Worm (Caenorhabditis elegans): ENCODE data around the gene rpn-13.

rpn-13 gene

DNA sequence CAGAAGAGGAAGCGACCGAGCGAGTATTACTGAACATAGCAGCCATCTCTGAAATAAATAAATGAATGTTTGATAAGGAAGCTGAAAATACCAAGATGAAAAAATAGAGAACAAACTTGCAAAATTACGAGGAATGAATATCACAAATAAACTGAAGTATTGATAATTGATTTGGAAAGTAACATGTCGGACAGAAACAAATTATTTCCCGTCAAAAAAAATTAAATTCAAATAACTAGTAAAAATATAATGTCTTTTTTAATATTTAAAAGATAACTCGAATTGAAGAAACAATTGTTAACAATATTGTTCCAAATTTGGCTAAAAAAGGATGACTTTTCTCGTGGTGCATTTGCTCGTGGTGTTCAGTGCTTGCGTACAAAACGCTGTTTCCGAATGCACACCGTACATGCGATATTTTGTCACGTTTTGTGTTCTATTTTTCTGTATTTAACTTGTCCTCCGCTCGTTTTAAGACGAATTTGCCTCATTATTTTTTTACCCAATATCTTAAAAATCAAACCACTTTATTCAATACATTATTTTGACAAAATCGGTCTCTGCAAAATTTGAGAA is at the start of gene rpn-13:
Gene rpn-13, minus strand, starts transcription at position 51 of the 576 bp plus-strand sequence.
- TF ChIP-seq klf-2 (GFP tag; conservative IDR thresholded peaks at IDR 0.05) (no peak), T22C8.4 (GFP tag; IDR thresholded peaks at IDR 0.05) (no peak)

DNA sequence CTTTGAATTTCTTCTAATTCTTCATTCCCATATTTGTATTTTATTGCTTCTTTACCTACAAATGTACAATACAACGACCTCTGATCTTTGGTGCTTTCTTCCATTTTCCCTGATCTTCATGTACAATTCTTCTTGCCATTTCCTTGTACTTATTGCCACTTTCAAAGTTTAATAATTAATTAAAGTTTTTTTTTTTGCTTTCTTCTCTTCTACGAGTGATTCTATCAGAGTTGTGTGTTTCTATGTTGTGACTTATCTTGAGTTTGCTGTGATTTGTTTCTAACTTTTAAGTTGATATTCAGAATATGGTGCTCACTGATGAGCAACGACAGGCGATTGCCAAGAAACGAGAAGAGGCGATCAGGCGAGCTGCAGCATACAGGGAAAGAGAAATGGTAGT is 48.9 kb upstream of the rpn-13 start, which contains the start of gene smrc-1:
Gene smrc-1, plus strand, starts transcription at position 301 of the 400 bp plus-strand sequence.
- TF ChIP-seq cog-1 (tag; optimal IDR thresholded peaks at IDR 0.05) (no peak), ztf-23 (GFP tag; IDR thresholded peaks at IDR 0.05) (no peak), tab-1 (GFP tag; IDR thresholded peaks at IDR 0.05) (no peak), med-1 (GFP tag; optimal IDR thresholded peaks at IDR 0.05; ENCODE audit: insufficient read depth) (no peak), ref-1 (GFP tag; conservative IDR thresholded peaks at IDR 0.05) (no peak), flt-1 (GFP tag; IDR thresholded peaks at IDR 0.05) (no peak), klf-2 (GFP tag; conservative IDR thresholded peaks at IDR 0.05) (no peak), ztf-29 (GFP tag; IDR thresholded peaks at IDR 0.05) (no peak), T22C8.4 (GFP tag; IDR thresholded peaks at IDR 0.05) (no peak)

DNA sequence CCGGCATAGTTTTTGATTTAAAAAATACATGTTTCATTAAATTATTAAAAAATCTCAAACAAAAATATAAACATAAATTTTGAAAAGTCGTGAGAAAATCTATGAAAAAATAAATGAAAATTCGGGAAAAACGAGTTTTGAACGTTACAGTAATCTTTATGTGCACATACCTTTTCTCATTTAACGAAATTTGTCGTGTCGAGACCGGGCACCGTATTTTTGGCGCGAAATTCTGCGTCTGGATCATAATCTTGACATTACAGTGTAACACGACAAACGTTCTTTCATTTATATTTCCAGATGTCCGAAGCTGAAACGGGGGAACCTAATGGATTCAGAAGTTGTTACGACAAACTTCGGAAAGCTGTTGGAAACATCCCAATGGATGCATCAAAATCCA is 47.8 kb upstream of the rpn-13 start, which contains the start of gene C16A3.2:
Gene C16A3.2, plus strand, starts transcription at position 301 of the 400 bp plus-strand sequence.
- TF ChIP-seq ref-1 (GFP tag; conservative IDR thresholded peaks at IDR 0.05), result no peak
- TF ChIP-seq med-1 (GFP tag; optimal IDR thresholded peaks at IDR 0.05; ENCODE audit: insufficient read depth), result no peak
- no peak for TF ChIP-seq tab-1 (GFP tag; IDR thresholded peaks at IDR 0.05)
- TF ChIP-seq ztf-29 (GFP tag; IDR thresholded peaks at IDR 0.05), result no peak
- no peak for TF ChIP-seq klf-2 (GFP tag; conservative IDR thresholded peaks at IDR 0.05)
- no peak for TF ChIP-seq ztf-23 (GFP tag; IDR thresholded peaks at IDR 0.05)
- TF ChIP-seq T22C8.4 (GFP tag; IDR thresholded peaks at IDR 0.05), result no peak
- TF ChIP-seq cog-1 (tag; optimal IDR thresholded peaks at IDR 0.05), result no peak
- TF ChIP-seq flt-1 (GFP tag; IDR thresholded peaks at IDR 0.05), result no peak

DNA sequence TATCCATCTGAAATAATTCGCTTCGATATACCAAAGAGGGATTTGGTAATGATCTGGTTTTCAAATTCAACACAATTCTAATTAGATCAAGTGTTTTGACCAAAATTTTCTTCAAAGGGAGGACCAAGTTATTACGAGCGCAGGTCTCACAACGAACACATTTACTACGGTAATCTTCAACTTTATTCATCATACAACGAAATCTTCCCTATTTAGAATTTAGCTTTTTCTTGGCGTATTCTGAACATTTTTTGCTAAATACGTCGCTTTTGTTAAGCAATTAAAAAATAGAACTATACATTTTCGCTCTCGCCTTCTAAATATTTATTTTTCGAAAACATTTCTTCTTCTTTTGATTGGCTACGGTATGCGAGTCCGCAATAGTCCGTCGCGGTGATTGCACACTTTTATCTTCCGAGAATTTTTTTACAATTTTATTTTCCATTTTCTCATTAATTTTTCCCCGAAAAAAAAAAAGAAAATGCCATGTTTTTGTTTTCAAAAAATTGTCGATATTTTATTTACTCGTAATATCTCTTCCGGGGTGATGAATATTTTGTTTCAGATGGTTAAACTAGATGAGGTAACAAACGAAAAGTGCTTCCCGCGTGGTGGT is 41.4 kb upstream of the rpn-13 start, which contains the start of gene let-716:
Gene let-716, plus strand, starts transcription at position 566 of the 616 bp plus-strand sequence.
- TF ChIP-seq ref-1 (GFP tag; conservative IDR thresholded peaks at IDR 0.05) (no peak), flt-1 (GFP tag; IDR thresholded peaks at IDR 0.05) (no peak)

DNA sequence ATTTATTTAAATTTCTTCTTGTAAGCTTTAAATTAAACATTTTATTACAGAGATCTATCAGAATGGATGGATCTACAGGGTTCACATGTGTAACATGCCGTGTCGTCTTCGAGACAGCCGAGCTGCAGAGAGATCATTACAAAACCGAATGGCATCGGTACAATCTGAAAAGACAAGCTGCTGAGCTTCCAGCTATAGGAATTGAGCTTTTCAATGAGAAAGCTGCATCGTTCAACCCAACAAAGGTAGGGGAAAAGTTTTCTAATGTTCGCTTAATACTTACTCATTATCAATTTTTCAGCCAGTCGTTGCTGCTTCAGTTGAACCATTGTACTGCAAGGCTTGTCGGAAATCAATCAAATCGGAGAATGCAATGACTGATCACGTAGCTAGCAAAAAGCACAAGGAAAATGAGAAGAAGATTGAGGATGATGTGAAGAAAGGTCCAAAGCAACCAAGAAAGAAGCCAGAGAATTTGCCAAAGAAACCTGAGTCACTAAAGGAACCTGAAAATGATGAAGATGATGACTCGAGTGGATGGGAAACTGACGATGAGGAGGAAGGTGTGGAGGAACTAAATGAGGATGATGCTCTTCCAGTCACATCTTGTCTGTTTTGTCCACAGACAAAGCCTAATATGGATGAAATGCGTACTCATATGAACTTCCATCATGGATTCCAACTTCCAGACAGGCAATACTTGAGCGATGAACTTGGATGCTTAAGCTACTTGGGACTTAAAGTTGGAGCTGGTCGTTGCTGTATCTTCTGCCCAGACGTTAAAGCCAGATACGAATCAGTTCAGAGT is 40.1 kb upstream of the rpn-13 start, which contains the start of gene znf-622:
Gene znf-622, plus strand, starts transcription at position 51 of the 808 bp plus-strand sequence.
- no peak for TF ChIP-seq T22C8.4 (GFP tag; IDR thresholded peaks at IDR 0.05)
- no peak for TF ChIP-seq klf-2 (GFP tag; conservative IDR thresholded peaks at IDR 0.05)
- no peak for TF ChIP-seq ztf-29 (GFP tag; IDR thresholded peaks at IDR 0.05)
- TF ChIP-seq ref-1 (GFP tag; conservative IDR thresholded peaks at IDR 0.05), result no peak
- no peak for TF ChIP-seq tab-1 (GFP tag; IDR thresholded peaks at IDR 0.05)
- TF ChIP-seq med-1 (GFP tag; optimal IDR thresholded peaks at IDR 0.05; ENCODE audit: insufficient read depth), result no peak
- no peak for TF ChIP-seq flt-1 (GFP tag; IDR thresholded peaks at IDR 0.05)
- no peak for TF ChIP-seq ztf-23 (GFP tag; IDR thresholded peaks at IDR 0.05)
- TF ChIP-seq cog-1 (tag; optimal IDR thresholded peaks at IDR 0.05), result no peak

DNA sequence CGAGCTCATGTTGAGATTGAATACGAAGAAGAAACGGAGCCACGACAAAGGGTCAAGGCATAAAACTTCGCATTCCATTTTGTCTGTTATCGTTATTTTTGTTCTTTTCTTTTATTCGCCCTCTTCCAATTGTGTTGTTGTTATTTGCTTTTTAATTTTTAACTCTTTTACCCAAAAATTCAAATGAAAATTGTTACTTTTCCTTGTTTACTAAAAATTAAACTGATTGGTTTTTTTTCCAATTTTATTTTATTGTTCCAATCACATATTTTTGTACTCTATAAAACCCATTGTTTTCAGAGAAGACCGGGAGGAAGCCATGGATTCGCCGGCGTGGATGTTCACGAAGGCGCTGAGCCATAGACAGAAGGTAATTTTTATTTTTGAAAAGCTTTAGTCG is 38.7 kb upstream of the rpn-13 start, which contains the start of gene C16A3.5:
Gene C16A3.5, plus strand, starts transcription at position 301 of the 400 bp plus-strand sequence.
- TF ChIP-seq ztf-23 (GFP tag; IDR thresholded peaks at IDR 0.05), result no peak
- TF ChIP-seq ref-1 (GFP tag; conservative IDR thresholded peaks at IDR 0.05), result no peak
- no peak for TF ChIP-seq flt-1 (GFP tag; IDR thresholded peaks at IDR 0.05)
- TF ChIP-seq tab-1 (GFP tag; IDR thresholded peaks at IDR 0.05), result no peak
- no peak for TF ChIP-seq cog-1 (tag; optimal IDR thresholded peaks at IDR 0.05)
- TF ChIP-seq med-1 (GFP tag; optimal IDR thresholded peaks at IDR 0.05; ENCODE audit: insufficient read depth), result no peak
- no peak for TF ChIP-seq ztf-29 (GFP tag; IDR thresholded peaks at IDR 0.05)
- TF ChIP-seq klf-2 (GFP tag; conservative IDR thresholded peaks at IDR 0.05), result no peak
- TF ChIP-seq T22C8.4 (GFP tag; IDR thresholded peaks at IDR 0.05), result no peak

DNA sequence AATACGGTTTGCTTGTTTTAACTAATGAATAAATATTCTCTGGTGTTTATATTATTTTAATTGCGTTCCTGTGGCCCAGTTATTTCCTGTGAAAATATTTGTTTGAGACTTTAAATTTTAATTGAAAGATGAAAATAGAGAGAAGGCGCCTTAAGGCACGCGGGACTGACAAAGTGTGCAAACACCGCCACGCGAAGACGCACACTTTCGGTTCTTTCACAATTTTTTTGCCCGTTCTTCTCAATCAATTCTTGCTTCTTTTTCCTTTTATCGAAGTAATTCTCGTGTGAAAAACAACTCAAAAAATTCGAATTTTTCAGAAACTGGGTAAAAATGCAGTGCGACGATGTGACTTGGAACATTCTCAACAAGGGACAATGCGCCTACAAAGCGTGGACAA is 37.4 kb upstream of the rpn-13 start, which contains the start of gene C16A3.6:
Gene C16A3.6, plus strand, starts transcription at position 84 of the 400 bp plus-strand sequence.
- TF ChIP-seq flt-1 (GFP tag; IDR thresholded peaks at IDR 0.05), result peak; percentile 63; the same call in 1 of the 2 replicates
- no peak for TF ChIP-seq ztf-29 (GFP tag; IDR thresholded peaks at IDR 0.05)

DNA sequence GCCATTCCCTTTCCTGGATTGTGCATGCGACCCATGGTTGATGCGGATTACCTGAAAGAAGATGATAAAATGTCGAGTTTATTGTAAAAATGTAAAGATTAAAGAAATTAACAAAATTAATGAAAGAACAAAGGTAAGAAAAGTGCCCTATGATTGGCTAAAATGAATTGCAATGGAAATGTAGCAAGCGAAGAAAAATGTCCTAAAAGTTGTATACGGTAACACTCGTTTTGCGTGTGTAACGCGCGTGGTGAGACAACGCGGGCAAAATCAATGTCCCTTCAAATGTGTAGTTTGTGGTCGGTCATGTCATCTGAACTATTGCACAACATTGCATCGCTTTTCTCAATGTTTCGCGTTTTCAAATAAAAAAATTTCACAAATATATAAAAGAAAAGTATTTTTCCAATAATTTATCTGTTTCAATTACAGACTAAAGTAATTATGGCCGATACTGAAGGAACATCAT is 33.3 kb upstream of the rpn-13 start, which contains the start of the genes rps-13 and nfx-1:
Gene rps-13, minus strand, starts transcription at position 51 of the 469 bp plus-strand sequence.
Gene nfx-1, plus strand, starts transcription at position 433 of the 469 bp plus-strand sequence.
- peak; percentile 65 for TF ChIP-seq cog-1 (tag; optimal IDR thresholded peaks at IDR 0.05)
- TF ChIP-seq tab-1 (GFP tag; IDR thresholded peaks at IDR 0.05), result no peak
- TF ChIP-seq flt-1 (GFP tag; IDR thresholded peaks at IDR 0.05), result peak; percentile 72

DNA sequence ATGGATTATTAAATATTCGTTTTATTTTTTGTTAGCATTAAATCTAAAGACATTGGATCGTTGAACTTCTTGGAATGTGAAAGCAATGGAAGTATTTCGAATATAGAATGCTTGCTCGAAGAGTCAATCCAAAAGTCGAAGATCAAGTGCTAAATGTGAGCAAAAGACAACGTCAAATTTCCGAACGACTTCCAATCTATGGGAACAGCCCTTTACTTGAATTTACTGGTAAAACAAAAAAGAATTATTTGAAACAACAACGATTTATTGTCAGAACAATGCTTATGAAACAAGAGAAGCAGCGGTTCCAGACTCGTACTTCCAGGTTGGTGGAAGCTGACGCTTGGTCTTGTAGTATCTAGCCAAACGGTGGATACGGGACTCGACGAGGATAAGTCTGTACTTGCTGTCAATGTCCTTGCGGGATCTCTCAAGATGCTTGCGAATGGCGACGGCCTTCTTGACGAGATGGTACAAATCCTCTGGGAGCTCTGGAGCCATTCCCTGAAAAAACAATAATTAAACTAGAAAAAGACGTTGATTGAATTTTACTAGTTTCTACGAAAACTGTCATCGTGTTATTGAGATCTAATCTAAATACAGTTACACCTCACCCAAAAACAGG is 32.2 kb upstream of the rpn-13 start:
- TF ChIP-seq tab-1 (GFP tag; IDR thresholded peaks at IDR 0.05), result no peak
- TF ChIP-seq flt-1 (GFP tag; IDR thresholded peaks at IDR 0.05), result no peak
- TF ChIP-seq klf-2 (GFP tag; conservative IDR thresholded peaks at IDR 0.05), result no peak
- TF ChIP-seq ztf-23 (GFP tag; IDR thresholded peaks at IDR 0.05), result no peak
- no peak for TF ChIP-seq ref-1 (GFP tag; conservative IDR thresholded peaks at IDR 0.05)
- no peak for TF ChIP-seq cog-1 (tag; optimal IDR thresholded peaks at IDR 0.05)
- TF ChIP-seq ztf-29 (GFP tag; IDR thresholded peaks at IDR 0.05), result no peak
- no peak for TF ChIP-seq med-1 (GFP tag; optimal IDR thresholded peaks at IDR 0.05; ENCODE audit: insufficient read depth)
- no peak for TF ChIP-seq T22C8.4 (GFP tag; IDR thresholded peaks at IDR 0.05)

All from whole organism, midembryonic.